Worm (Caenorhabditis elegans) whole organism, L1 larva: ENCODE data around the gene F41C6.6.

Source experiments
- ceh-82 ChIP-seq, 3 experiments: fragments of 150-350 bp in 1 of 3; sonication (generic microtip) in 2 of 3; optimal IDR thresholded peaks; 2 replicates each; lab custom pipeline; 2014 to 2017; ENCODE audit warnings: missing biosample characterization in 3 of 3, missing genetic modification characterization in 3 of 3
- dpl-1 ChIP-seq, 3 experiments: fragments of 150-350 bp in 2 of 3; sonication (generic microtip) in 1 of 3; optimal IDR thresholded peaks; 2 replicates each; lab custom pipeline; 2014 to 2017; ENCODE audit warnings: missing biosample characterization in 3 of 3, missing genetic modification characterization in 3 of 3, missing genetic modification reagents in 3 of 3
- irx-1 ChIP-seq: sonication (generic microtip); optimal IDR thresholded peaks from 2 replicates; lab custom pipeline; 2016; ENCODE audit warnings: missing genetic modification characterization, missing compliant biosample characterization
- nhr-12 ChIP-seq: sonication (generic microtip); optimal IDR thresholded peaks from 2 replicates; lab custom pipeline; 2017; ENCODE audit warnings: missing biosample characterization, missing genetic modification characterization
- nhr-28 ChIP-seq: fragments of 150-350 bp; optimal IDR thresholded peaks from 2 replicates; lab custom pipeline; 2014; ENCODE audit warnings: missing biosample characterization, missing genetic modification characterization
- nhr-84 ChIP-seq: sonication (generic microtip); optimal IDR thresholded peaks from 2 replicates; lab custom pipeline; 2017; ENCODE audit warnings: missing biosample characterization, missing genetic modification characterization
- swsn-7 ChIP-seq: sonication (generic microtip); optimal IDR thresholded peaks from 2 replicates; lab custom pipeline; 2016; ENCODE audit warnings: missing genetic modification characterization, missing compliant biosample characterization
- tlp-1 ChIP-seq: fragments of 150-350 bp; optimal IDR thresholded peaks from 2 replicates; lab custom pipeline; 2014; ENCODE audit warnings: missing biosample characterization, missing genetic modification characterization
- unc-130 ChIP-seq: fragments of 150-350 bp; optimal IDR thresholded peaks from 2 replicates; lab custom pipeline; 2017; ENCODE audit warnings: missing biosample characterization, missing genetic modification characterization, inconsistent platforms

DNA sequence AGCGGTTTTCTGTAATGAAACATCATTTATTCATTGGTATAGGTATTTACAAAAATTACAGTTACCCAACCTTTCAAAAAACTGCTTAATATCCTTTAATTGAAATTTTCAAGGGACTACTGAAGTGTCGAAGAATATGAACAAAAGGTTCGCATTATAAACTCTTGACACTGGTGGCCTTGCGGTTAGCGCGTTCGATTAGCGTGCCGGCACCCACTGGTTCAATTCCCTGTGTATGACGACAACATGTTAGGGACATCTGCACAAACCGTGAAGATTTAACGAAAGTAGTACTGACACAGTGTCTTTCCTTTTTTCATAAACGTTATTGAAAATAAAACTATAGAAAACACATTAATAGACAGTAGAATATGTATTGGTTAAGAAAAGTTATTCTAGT is 14.0 kb downstream of the F41C6.6 start:
- TF ChIP-seq swsn-7 (peak; percentile 31), nhr-12 (no peak), nhr-28 (tag; lab: Kevin White, UChicago) (no peak), ceh-82 (tag; optimal IDR thresholded peaks at IDR 0.05; lab: Kevin White, UChicago) (peak in 1 of 3 experiments; percentile 15), unc-130 (no peak), dpl-1 (GFP tag; optimal IDR thresholded peaks at IDR 0.05; lab: Kevin White, UChicago) (peak in 1 of 3 experiments; percentile 11), irx-1 (tag; lab: Kevin White, UChicago) (no peak), tlp-1 (tag; lab: Kevin White, UChicago) (no peak), nhr-84 (no peak)
